Fruit fly (Drosophila melanogaster): Measurements from ENCODE around the gene CG34302.

The CG34302 gene

DNA sequence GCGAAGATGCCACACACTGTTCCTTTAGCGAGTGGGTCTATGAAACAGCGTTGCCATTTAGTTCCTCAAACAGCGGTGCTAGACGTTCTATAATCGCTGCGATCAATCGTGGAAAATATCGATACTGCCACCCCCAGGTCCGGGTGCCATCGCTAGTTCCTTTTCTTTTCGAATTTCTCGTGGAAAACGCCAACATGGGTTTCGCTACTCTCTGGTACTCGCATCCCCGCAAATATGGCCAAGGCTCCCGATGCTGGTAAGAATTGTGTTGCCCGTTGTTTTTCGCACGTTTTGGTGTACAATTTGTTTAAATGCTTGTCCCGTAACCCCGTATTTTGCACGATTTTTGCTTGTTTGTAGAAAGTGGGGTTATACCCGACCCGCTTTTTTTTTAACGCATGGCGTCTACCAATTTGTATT, 45.7 kb downstream of the CG34302 start, which contains the start of gene RpS29 (continued):
- TF ChIP-seq achi (GFP tag; optimal IDR thresholded peaks at IDR 0.05) (peak; percentile 29), ss (GFP tag; optimal IDR thresholded peaks at IDR 0.05) (peak; percentile 38 to 71), vri (GFP tag; optimal IDR thresholded peaks at IDR 0.05) (peak; percentile 32), CG1621 (tag; optimal IDR thresholded peaks at IDR 0.05) (peak; percentile 72), Gug (GFP tag; IDR thresholded peaks at IDR 0.05) (no peak), Ets96B (tag; optimal IDR thresholded peaks at IDR 0.05) (no peak), esn (GFP tag; optimal IDR thresholded peaks at IDR 0.05) (peak; percentile 77), CG8119 (GFP tag; IDR thresholded peaks at IDR 0.05) (no peak), fd85E (GFP tag; optimal IDR thresholded peaks at IDR 0.05) (no peak), CG6163 (GFP tag; IDR thresholded peaks at IDR 0.05) (peak; percentile 53; the same call in 2 of the 3 replicates), CG6792 (GFP tag; optimal IDR thresholded peaks at IDR 0.05) (peak; percentile 38), Sox102F (GFP tag; optimal IDR thresholded peaks at IDR 0.05) (peak; percentile 50), CG3919 (GFP tag; optimal IDR thresholded peaks at IDR 0.05) (peak; percentile 73), CG6854 (GFP tag; optimal IDR thresholded peaks at IDR 0.05) (peak; percentile 74), Hr38 (GFP tag; optimal IDR thresholded peaks at IDR 0.05) (peak; percentile 4), CG16779 (tag; optimal IDR thresholded peaks at IDR 0.05) (no peak), CG8632 (GFP tag; optimal IDR thresholded peaks at IDR 0.05) (no peak), spab (GFP tag; optimal IDR thresholded peaks at IDR 0.05) (no peak), salr (GFP tag; optimal IDR thresholded peaks at IDR 0.05) (peak in 1 of 2 experiments; percentile 58), dsx (GFP tag; optimal IDR thresholded peaks at IDR 0.05; ENCODE audit: poor library complexity, severe bottlenecking) (peak; percentile 5), CG34406 (GFP tag; optimal IDR thresholded peaks at IDR 0.05) (peak; percentile 8), svp (GFP tag) (peak; percentile 67), fkh (GFP tag; optimal IDR thresholded peaks at IDR 0.05) (no peak), CG4318 (GFP tag; optimal IDR thresholded peaks at IDR 0.05) (no peak), Eip75B (GFP tag; optimal IDR thresholded peaks at IDR 0.05) (peak; percentile 57), topi (GFP tag; optimal IDR thresholded peaks at IDR 0.05) (peak; percentile 76), Smox (GFP tag; optimal IDR thresholded peaks at IDR 0.05) (no peak)

DNA sequence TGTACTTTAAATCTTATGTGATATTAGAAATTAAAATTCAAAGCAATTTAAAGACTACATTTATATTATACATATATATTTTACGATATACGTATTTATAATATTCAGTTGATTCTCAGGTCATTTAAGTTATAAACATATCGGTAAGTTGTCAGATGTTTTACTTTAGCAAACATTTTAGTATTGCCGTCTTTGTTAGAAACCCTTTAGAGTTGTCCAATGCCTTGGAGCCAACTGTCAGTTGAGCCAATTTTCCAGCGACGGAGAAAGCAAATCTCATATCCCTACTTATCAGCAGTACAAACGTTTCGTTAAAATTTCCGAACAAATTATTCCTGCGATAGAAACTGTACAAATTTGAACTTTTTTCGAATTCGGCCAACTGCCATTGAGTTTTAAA, 48.8 kb downstream of the CG34302 start, which contains the start of gene topi:
topi (plus strand) TSS at position 301 of the 400 bp plus-strand sequence.
- no peak for TF ChIP-seq Met (GFP tag; optimal IDR thresholded peaks at IDR 0.05)
- TF ChIP-seq Eip75B (GFP tag; optimal IDR thresholded peaks at IDR 0.05), result no peak
- no peak for TF ChIP-seq CG8119 (GFP tag; IDR thresholded peaks at IDR 0.05)
- no peak for TF ChIP-seq CG6808 (GFP tag; optimal IDR thresholded peaks at IDR 0.05)
- no peak for TF ChIP-seq CG6276 (GFP tag; optimal IDR thresholded peaks at IDR 0.05)
- TF ChIP-seq CG4318 (GFP tag; optimal IDR thresholded peaks at IDR 0.05), result no peak
- TF ChIP-seq esn (GFP tag; optimal IDR thresholded peaks at IDR 0.05), result no peak
- TF ChIP-seq CG15336 (GFP tag; IDR thresholded peaks at IDR 0.05), result no peak
- TF ChIP-seq CG11762 (GFP tag; optimal IDR thresholded peaks at IDR 0.05; ENCODE audit: insufficient read depth), result no peak
- no peak for TF ChIP-seq Eip93F (GFP tag; optimal IDR thresholded peaks at IDR 0.05)
- TF ChIP-seq CG6854 (GFP tag; optimal IDR thresholded peaks at IDR 0.05), result no peak
- TF ChIP-seq spab (GFP tag; optimal IDR thresholded peaks at IDR 0.05), result no peak
- no peak for TF ChIP-seq CG3919 (GFP tag; optimal IDR thresholded peaks at IDR 0.05)
- TF ChIP-seq fkh (GFP tag; optimal IDR thresholded peaks at IDR 0.05), result no peak
- no peak for TF ChIP-seq ss (GFP tag; optimal IDR thresholded peaks at IDR 0.05)
- TF ChIP-seq Ets96B (tag; optimal IDR thresholded peaks at IDR 0.05), result no peak
- no peak for TF ChIP-seq CG1621 (tag; optimal IDR thresholded peaks at IDR 0.05)

DNA sequence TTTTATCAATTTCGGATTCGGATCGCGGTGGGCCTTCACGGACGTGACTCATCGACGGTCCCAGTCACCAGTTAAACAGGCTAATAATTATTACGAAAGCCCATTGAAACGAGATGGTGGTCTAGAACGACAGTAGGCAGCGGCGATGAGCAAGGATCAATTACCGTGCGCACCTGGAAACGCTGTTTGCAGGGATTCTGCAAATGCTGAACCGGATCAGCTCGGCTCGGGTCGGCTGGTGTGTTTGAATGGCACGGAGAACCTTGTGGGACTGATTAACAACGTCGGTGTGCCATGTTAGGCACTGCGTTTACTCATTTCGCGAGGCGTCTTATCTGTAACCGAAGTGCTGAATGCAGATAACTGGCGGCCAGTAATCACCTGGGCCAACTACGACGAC, 49.5 kb downstream of the CG34302 start, which contains the start of gene Whamy:
Whamy (minus strand) TSS at position 273 of the 400 bp plus-strand sequence.
- peak; percentile 13 for TF ChIP-seq topi (GFP tag; optimal IDR thresholded peaks at IDR 0.05)
- peak; percentile 12 for TF ChIP-seq CG16779 (tag; optimal IDR thresholded peaks at IDR 0.05)
- TF ChIP-seq ss (GFP tag; optimal IDR thresholded peaks at IDR 0.05), result peak in 1 of 2 experiments; percentile 8
- TF ChIP-seq CG7368 (GFP tag; optimal IDR thresholded peaks at IDR 0.05), result no peak
- peak; percentile 72 for TF ChIP-seq svp (GFP tag)
- TF ChIP-seq fd59A (GFP tag; optimal IDR thresholded peaks at IDR 0.05), result no peak
- TF ChIP-seq vri (GFP tag; optimal IDR thresholded peaks at IDR 0.05), result peak; percentile 88
- TF ChIP-seq Eip78C (GFP tag), result peak; percentile 26
- no peak for TF ChIP-seq spab (GFP tag; optimal IDR thresholded peaks at IDR 0.05)
